Fruit fly (Drosophila melanogaster): ENCODE results near the gene Krn.

The Krn gene

dm6 chr3L:17653701-17654667 lies at the start of gene Krn, which contains the start of the genes Ndfip and CG7484 (continued):
- TF ChIP-seq Dbx (GFP tag; IDR thresholded peaks at IDR 0.05), result peak; percentile 94
- peak; percentile 76 for TF ChIP-seq CG8944 (GFP tag; optimal IDR thresholded peaks at IDR 0.05)
- peak; percentile 83 for TF ChIP-seq CG12299 (tag; optimal IDR thresholded peaks at IDR 0.05)
- peak; percentile 83 for TF ChIP-seq pum (GFP tag; optimal IDR thresholded peaks at IDR 0.05)
- peak; percentile 77 for TF ChIP-seq Antp (GFP tag; optimal IDR thresholded peaks at IDR 0.05)
- peak; percentile 65 for TF ChIP-seq tup (GFP tag; optimal IDR thresholded peaks at IDR 0.05)
- TF ChIP-seq BEAF-32 (GFP tag; optimal IDR thresholded peaks at IDR 0.05), result peak; percentile 99
- TF ChIP-seq Rx (GFP tag; IDR thresholded peaks at IDR 0.05), result peak; percentile 73
- peak; percentile 65 for TF ChIP-seq CG3407 (GFP tag; optimal IDR thresholded peaks at IDR 0.05)
- TF ChIP-seq CG12104 (GFP tag; optimal IDR thresholded peaks at IDR 0.05), result peak; percentile 90
- TF ChIP-seq CG34224 (GFP tag; IDR thresholded peaks at IDR 0.05; ENCODE audit: partially characterized antibody), result peak; percentile 91
- peak; percentile 65 for TF ChIP-seq p53 (GFP tag; optimal IDR thresholded peaks at IDR 0.05)
- peak; percentile 95 for TF ChIP-seq CG30403 (GFP tag; optimal IDR thresholded peaks at IDR 0.05)
- no peak for TF ChIP-seq HLHmδ (GFP tag; optimal IDR thresholded peaks at IDR 0.05)
- TF ChIP-seq tna (GFP tag; IDR thresholded peaks at IDR 0.05; ENCODE audit: partially characterized antibody), result peak; percentile 85
- peak; percentile 80 for TF ChIP-seq ttk (GFP tag; IDR thresholded peaks at IDR 0.05)
- peak; percentile 93 for TF ChIP-seq CG2678 (tag; optimal IDR thresholded peaks at IDR 0.05)
- peak; percentile 44 for TF ChIP-seq sqz (GFP tag; optimal IDR thresholded peaks at IDR 0.05)
- peak; percentile 60 for TF ChIP-seq CG3163 (GFP tag; optimal IDR thresholded peaks at IDR 0.05)
- TF ChIP-seq CG15696 (tag; optimal IDR thresholded peaks at IDR 0.05), result peak; percentile 94
- TF ChIP-seq CG4424 (GFP tag; optimal IDR thresholded peaks at IDR 0.05), result peak; percentile 88
- peak; percentile 74 for TF ChIP-seq run (tag; optimal IDR thresholded peaks at IDR 0.05)
- no peak for TF ChIP-seq Kr (GFP tag; optimal IDR thresholded peaks at IDR 0.05)
- TF ChIP-seq Scr (GFP tag; IDR thresholded peaks at IDR 0.05; ENCODE audit: partially characterized antibody), result peak; percentile 98
- TF ChIP-seq NC2α (GFP tag; optimal IDR thresholded peaks at IDR 0.05), result peak; percentile 47
- peak in 1 of 2 experiments; percentile 49 for TF ChIP-seq crp (GFP tag; optimal IDR thresholded peaks at IDR 0.05)
- TF ChIP-seq Dfd (GFP tag; optimal IDR thresholded peaks at IDR 0.05), result peak in 1 of 2 experiments; percentile 57
- TF ChIP-seq CG9797 (GFP tag; optimal IDR thresholded peaks at IDR 0.05), result peak; percentile 41
- peak; percentile 69 for TF ChIP-seq CG30431 (GFP tag; optimal IDR thresholded peaks at IDR 0.05)
- TF ChIP-seq kah (GFP tag; optimal IDR thresholded peaks at IDR 0.05), result peak; percentile 50
- peak; percentile 49 for TF ChIP-seq Camta (GFP tag; optimal IDR thresholded peaks at IDR 0.05)
- no peak for TF ChIP-seq CG8478 (optimal IDR thresholded peaks at IDR 0.05)
- TF ChIP-seq Opbp (GFP tag; IDR thresholded peaks at IDR 0.05; ENCODE audit: partially characterized antibody), result peak; percentile 94; the same call in 2 of the 3 replicates
- TF ChIP-seq repo (GFP tag; optimal IDR thresholded peaks at IDR 0.05), result peak; percentile 63
- TF ChIP-seq hb (GFP tag; IDR thresholded peaks at IDR 0.05; ENCODE audit: partially characterized antibody), result peak; percentile 96
- peak; percentile 76 for TF ChIP-seq CG7271 (tag; optimal IDR thresholded peaks at IDR 0.05)
- peak; percentile 84 for TF ChIP-seq NFAT (GFP tag; IDR thresholded peaks at IDR 0.05)
- TF ChIP-seq chm (GFP tag; IDR thresholded peaks at IDR 0.05), result peak; percentile 48; the same call in 1 of the 2 replicates
- peak; percentile 86 for TF ChIP-seq nerfin-1 (tag; optimal IDR thresholded peaks at IDR 0.05)
- peak; percentile 86 for TF ChIP-seq CG12942 (GFP tag; optimal IDR thresholded peaks at IDR 0.05)
- peak; percentile 87 for TF ChIP-seq lmd (GFP tag; IDR thresholded peaks at IDR 0.05)
- peak; percentile 76 for TF ChIP-seq bab2 (GFP tag; optimal IDR thresholded peaks at IDR 0.05)
- TF ChIP-seq vfl (GFP tag; optimal IDR thresholded peaks at IDR 0.05), result peak; percentile 89
- TF ChIP-seq Ravus (GFP tag; IDR thresholded peaks at IDR 0.05), result peak; percentile 26
- peak; percentile 82 for TF ChIP-seq CG14014 (GFP tag; IDR thresholded peaks at IDR 0.05)
- TF ChIP-seq ssp (GFP tag; IDR thresholded peaks at IDR 0.05), result peak; percentile 84
- TF ChIP-seq CG10654 (GFP tag; optimal IDR thresholded peaks at IDR 0.05), result peak; percentile 81
- peak; percentile 85 for TF ChIP-seq CG4820 (GFP tag; optimal IDR thresholded peaks at IDR 0.05)

Measured in whole organism, embryonic.